Worm (Caenorhabditis elegans) whole organism, L3 larva: Measurements from ENCODE around the gene F22E5.11.

Experiments used
- R02D3.7 ChIP-seq: fragments of 150-350 bp; optimal IDR thresholded peaks from 2 replicates; lab custom pipeline; 2014; ENCODE audit warnings: missing biosample characterization, missing genetic modification characterization
- aly-2 ChIP-seq: fragments of 150-350 bp; optimal IDR thresholded peaks from 2 replicates; lab custom pipeline; 2014; ENCODE audit warnings: missing biosample characterization, missing genetic modification characterization
- ama-1 ChIP-seq: fragments of 150-350 bp; optimal IDR thresholded peaks from 2 replicates; lab custom pipeline; 2018
- ceh-16 ChIP-seq: sonication (generic microtip); optimal IDR thresholded peaks from 2 replicates; lab custom pipeline; 2017; ENCODE audit warnings: missing biosample characterization, missing genetic modification characterization
- ceh-28 ChIP-seq: fragments of 150-350 bp; optimal IDR thresholded peaks from 2 replicates; lab custom pipeline; 2014; ENCODE audit warnings: missing biosample characterization, missing genetic modification reagents, missing genetic modification characterization
- ceh-82 ChIP-seq: fragments of 150-350 bp; optimal IDR thresholded peaks from 2 replicates; lab custom pipeline; 2014; ENCODE audit warnings: missing biosample characterization, missing genetic modification characterization
- ceh-9 ChIP-seq: sonication (generic microtip); optimal IDR thresholded peaks from 2 replicates; lab custom pipeline; 2018; ENCODE audit warnings: missing biosample characterization, missing genetic modification characterization
- egl-27 ChIP-seq: sonication (generic microtip); optimal IDR thresholded peaks from 4 replicates; lab custom pipeline; 2017; ENCODE audit warnings: missing biosample characterization, missing genetic modification reagents, missing genetic modification characterization
- egl-5 ChIP-seq: fragments of 150-350 bp; optimal IDR thresholded peaks from 2 replicates; lab custom pipeline; 2017; ENCODE audit warnings: missing biosample characterization, missing genetic modification reagents, missing genetic modification characterization, inconsistent platforms
- elt-2 ChIP-seq: sonication (generic microtip); optimal IDR thresholded peaks from 2 replicates; lab custom pipeline; 2016; ENCODE audit warnings: missing genetic modification reagents, mild to moderate bottlenecking, missing genetic modification characterization, missing compliant biosample characterization
- elt-3 ChIP-seq, 3 experiments: fragments of 150-350 bp in 1 of 3; sonication (generic microtip) in 2 of 3; optimal IDR thresholded peaks; 2 replicates in 2 of 3; 4 replicates in 1 of 3; lab custom pipeline; 2014 to 2017; ENCODE audit warnings: missing biosample characterization in 3 of 3, missing genetic modification characterization in 3 of 3
- fkh-10 ChIP-seq: sonication (generic microtip); optimal IDR thresholded peaks from 2 replicates; lab custom pipeline; 2017; ENCODE audit warnings: missing biosample characterization, missing genetic modification reagents, missing genetic modification characterization
- fkh-2 ChIP-seq: fragments of 150-350 bp; optimal IDR thresholded peaks from 2 replicates; lab custom pipeline; 2014; ENCODE audit warnings: missing biosample characterization, missing genetic modification reagents, missing genetic modification characterization
- fos-1 ChIP-seq: fragments of 150-350 bp; optimal IDR thresholded peaks from 2 replicates; lab custom pipeline; 2014; ENCODE audit warnings: missing biosample characterization, missing genetic modification characterization
- lin-15B ChIP-seq: fragments of 150-350 bp; optimal IDR thresholded peaks from 2 replicates; lab custom pipeline; 2014; ENCODE audit warnings: missing biosample characterization, missing genetic modification characterization
- lin-39 ChIP-seq: fragments of 150-350 bp; optimal IDR thresholded peaks from 2 replicates; lab custom pipeline; 2018; ENCODE audit warnings: missing biosample characterization, missing genetic modification reagents, missing genetic modification characterization
- lsy-12 ChIP-seq: sonication (generic microtip); optimal IDR thresholded peaks from 2 replicates; lab custom pipeline; 2016; ENCODE audit warnings: mild to moderate bottlenecking, missing genetic modification characterization, missing compliant biosample characterization
- mdl-1 ChIP-seq: fragments of 150-350 bp; optimal IDR thresholded peaks from 2 replicates; lab custom pipeline; 2014; ENCODE audit warnings: missing biosample characterization, missing genetic modification characterization
- mml-1 ChIP-seq: fragments of 150-350 bp; sonication (generic microtip); optimal IDR thresholded peaks from 3 replicates; lab custom pipeline; 2014; ENCODE audit warnings: missing biosample characterization, missing genetic modification characterization
- nhr-11 ChIP-seq: fragments of 150-350 bp; optimal IDR thresholded peaks from 2 replicates; lab custom pipeline; 2014; ENCODE audit warnings: missing biosample characterization, missing genetic modification characterization
- nhr-237 ChIP-seq: fragments of 150-350 bp; optimal IDR thresholded peaks from 2 replicates; lab custom pipeline; 2014; ENCODE audit warnings: missing biosample characterization, missing genetic modification characterization
- nhr-25 ChIP-seq: sonication (generic microtip); optimal IDR thresholded peaks from 2 replicates; lab custom pipeline; 2017; ENCODE audit warnings: missing biosample characterization, missing genetic modification characterization
- nhr-28 ChIP-seq: fragments of 150-350 bp; optimal IDR thresholded peaks from 2 replicates; lab custom pipeline; 2014; ENCODE audit warnings: missing biosample characterization, missing genetic modification characterization
- nhr-43 ChIP-seq: sonication (generic microtip); optimal IDR thresholded peaks from 2 replicates; lab custom pipeline; 2016; ENCODE audit warnings: mild to moderate bottlenecking, missing genetic modification characterization, missing compliant biosample characterization; ENCODE audit not compliant: poor library complexity, severe bottlenecking
- nhr-67 ChIP-seq: fragments of 150-350 bp; optimal IDR thresholded peaks from 2 replicates; lab custom pipeline; 2014; ENCODE audit warnings: missing biosample characterization, missing genetic modification characterization
- nhr-77 ChIP-seq: fragments of 150-350 bp; optimal IDR thresholded peaks from 2 replicates; lab custom pipeline; 2014; ENCODE audit warnings: missing biosample characterization, missing genetic modification characterization
- sea-2 ChIP-seq: fragments of 150-350 bp; sonication (generic microtip); optimal IDR thresholded peaks from 4 replicates; lab custom pipeline; 2014; ENCODE audit warnings: missing biosample characterization, missing genetic modification reagents, missing genetic modification characterization
- skn-1 ChIP-seq: fragments of 150-350 bp; optimal IDR thresholded peaks from 2 replicates; lab custom pipeline; 2014; ENCODE audit warnings: missing biosample characterization, missing genetic modification characterization
- tbx-2 ChIP-seq: sonication (generic microtip); optimal IDR thresholded peaks from 2 replicates; lab custom pipeline; 2016; ENCODE audit warnings: mild to moderate bottlenecking, missing genetic modification characterization, missing compliant biosample characterization
- unc-39 ChIP-seq: sonication (generic microtip); optimal IDR thresholded peaks from 4 replicates; lab custom pipeline; 2017; ENCODE audit warnings: missing biosample characterization, missing genetic modification characterization
- zag-1 ChIP-seq: fragments of 150-350 bp; optimal IDR thresholded peaks from 2 replicates; lab custom pipeline; 2014; ENCODE audit warnings: missing biosample characterization, missing genetic modification characterization
- ztf-11 ChIP-seq: fragments of 150-350 bp; optimal IDR thresholded peaks from 2 replicates; lab custom pipeline; 2014; ENCODE audit warnings: missing biosample characterization, missing genetic modification characterization
- ztf-4 ChIP-seq: fragments of 150-350 bp; optimal IDR thresholded peaks from 2 replicates; lab custom pipeline; 2014; ENCODE audit warnings: missing biosample characterization, missing genetic modification characterization

F22E5.11 gene

ce11 chrII:2629270-2629669 is 15.1 kb downstream of the F22E5.11 start, which contains the start of gene sri-37:
TSS of gene sri-37 (plus strand) at chrII:2629570.
- TF ChIP-seq nhr-28 (tag; lab: Kevin White, UChicago): no peak
- no peak for TF ChIP-seq nhr-43 (tag; lab: Kevin White, UChicago)
- TF ChIP-seq fkh-10 (GFP tag; lab: Kevin White, UChicago): no peak
- no peak for TF ChIP-seq nhr-67
- no peak for TF ChIP-seq elt-2
- no peak for TF ChIP-seq ztf-11 (tag; lab: Kevin White, UChicago)
- TF ChIP-seq ceh-82 (tag; lab: Kevin White, UChicago): no peak

ce11 chrII:2628401-2628800 is 16.0 kb downstream of the F22E5.11 start:
- no peak for TF ChIP-seq ceh-82 (tag; lab: Kevin White, UChicago)
- TF ChIP-seq mdl-1 (tag; lab: Kevin White, UChicago): no peak
- no peak for TF ChIP-seq egl-27 (tag; lab: Kevin White, UChicago)
- no peak for TF ChIP-seq nhr-11 (tag; lab: Kevin White, UChicago)
- no peak for TF ChIP-seq nhr-77 (tag; lab: Kevin White, UChicago)
- TF ChIP-seq ama-1 (lab: Kevin White, UChicago): no peak
- TF ChIP-seq nhr-25: no peak
- no peak for TF ChIP-seq aly-2 (tag; lab: Kevin White, UChicago)
- TF ChIP-seq tbx-2 (tag; lab: Kevin White, UChicago): no peak

- no peak for TF ChIP-seq lin-15B
- TF ChIP-seq ztf-4 (tag; lab: Kevin White, UChicago): no peak
- TF ChIP-seq ceh-9: no peak
- TF ChIP-seq sea-2: no peak
- no peak for TF ChIP-seq elt-3 (tag; optimal IDR thresholded peaks at IDR 0.05; lab: Kevin White, UChicago)
- TF ChIP-seq nhr-28 (tag; lab: Kevin White, UChicago): no peak
- no peak for TF ChIP-seq skn-1 (tag; lab: Kevin White, UChicago)
- TF ChIP-seq ztf-11 (tag; lab: Kevin White, UChicago): no peak
- no peak for TF ChIP-seq ceh-16
- no peak for TF ChIP-seq tbx-2 (tag; lab: Kevin White, UChicago)
- no peak for TF ChIP-seq nhr-67
- TF ChIP-seq ceh-82 (tag; lab: Kevin White, UChicago): no peak
These were observed 17.1 kb downstream of the F22E5.11 start, which contains the start of gene sri-71 for ce11 chrII:2627154-2627799. TSS of gene sri-71 (plus strand) at chrII:2627749.

ce11 chrII:2624792-2625191 is 19.6 kb downstream of the F22E5.11 start, which contains the start of gene lgc-28:
TSS of gene lgc-28 (plus strand) at chrII:2625092.
- TF ChIP-seq tbx-2 (tag; lab: Kevin White, UChicago): no peak
- TF ChIP-seq, all 47 proteins: peak for 0

ce11 chrII:2622936-2623452 is 21.4 kb downstream of the F22E5.11 start, which contains the start of gene D2062.4:
TSS of gene D2062.4 (plus strand) at chrII:2623402.
- TF ChIP-seq ceh-28 (tag; lab: Kevin White, UChicago): peak; percentile 54
- TF ChIP-seq, all 47 proteins: peak for 1; not testable (repeated sequence) for 46

- TF ChIP-seq nhr-28 (tag; lab: Kevin White, UChicago) (no peak), lsy-12 (tag; lab: Kevin White, UChicago) (no peak), fkh-2 (no peak), egl-5 (tag; lab: Kevin White, UChicago) (no peak), fos-1 (tag; lab: Kevin White, UChicago) (no peak), nhr-43 (tag; lab: Kevin White, UChicago) (no peak), aly-2 (tag; lab: Kevin White, UChicago) (no peak), nhr-11 (tag; lab: Kevin White, UChicago) (no peak), nhr-25 (no peak), ceh-9 (no peak), ceh-16 (no peak), nhr-77 (tag; lab: Kevin White, UChicago) (no peak), lin-39 (no peak), unc-39 (tag; lab: Kevin White, UChicago) (no peak), elt-2 (no peak), nhr-237 (no peak), R02D3.7 (tag; lab: Kevin White, UChicago) (no peak), zag-1 (tag; lab: Kevin White, UChicago) (no peak), mml-1 (tag; lab: Kevin White, UChicago) (no peak)
These were observed 21.9 kb downstream of the F22E5.11 start, which contains the start of gene D2062.5 for ce11 chrII:2622480-2622879. TSS of gene D2062.5 (plus strand) at chrII:2622780.
